Fruit fly (Drosophila melanogaster) Kc167 (cell line): ENCODE data around the gene CG6168.

Experiments used
- insv ChIP-seq: fragments of >200 bp; optimal IDR thresholded peaks from 3 replicates; lab custom pipeline; 2018; ENCODE audit warnings: missing external identifiers
- psq ChIP-seq: fragments of >200 bp; optimal IDR thresholded peaks from 2 replicates; lab custom pipeline; 2017; ENCODE audit warnings: missing external identifiers
- ttk ChIP-seq: sonication (Bioruptor generic); optimal IDR thresholded peaks from 2 replicates; lab custom pipeline; 2017; ENCODE audit warnings: missing external identifiers

dm6 chr3L:11311447-11311846 lies 10.1 kb downstream of the CG6168 start, which contains the start of gene CG7573:
- no peak for TF ChIP-seq insv (lab: Kevin White, UChicago)
- TF ChIP-seq ttk (lab: Kevin White, UChicago), result no peak
- TF ChIP-seq psq (lab: Kevin White, UChicago), result no peak
